Worm (Caenorhabditis elegans): ENCODE measurements around the gene ssp-10.

- TF ChIP-seq snpc-4 (tag; optimal IDR thresholded peaks at IDR 0.05) = no peak
- no peak for TF ChIP-seq mep-1 (tag; optimal IDR thresholded peaks at IDR 0.05)
- no peak for TF ChIP-seq nhr-11 (tag; optimal IDR thresholded peaks at IDR 0.05)
- no peak for TF ChIP-seq T20F7.1 (GFP tag; optimal IDR thresholded peaks at IDR 0.05)
- no peak for TF ChIP-seq nhr-10 (tag; optimal IDR thresholded peaks at IDR 0.05)
- TF ChIP-seq lin-39 (tag; optimal IDR thresholded peaks at IDR 0.05) = no peak
- no peak for TF ChIP-seq ceh-82 (tag; optimal IDR thresholded peaks at IDR 0.05)
- TF ChIP-seq madf-9 (GFP tag; conservative IDR thresholded peaks at IDR 0.05) = no peak
- no peak for TF ChIP-seq nhr-28 (tag; optimal IDR thresholded peaks at IDR 0.05)
- TF ChIP-seq fos-1 (tag; optimal IDR thresholded peaks at IDR 0.05) = no peak
Observed at ce11 chrIV:9836317-9836716, 14.5 kb downstream of the ssp-10 start, which contains the start of gene msp-81.

All from whole organism, L4 larva.